Worm (Caenorhabditis elegans) whole organism, midembryonic: Measurements from ENCODE around the gene F35H10.6.

ENCODE experiments used
- T22C8.4 ChIP-seq: fragments of 200-800 bp; sonication (Bioruptor generic); IDR thresholded peaks from 2 replicates; pipeline ENCODE4 v1.3.6; 2022; ENCODE audit warnings: missing genetic modification characterization, missing compliant biosample characterization
- cog-1 ChIP-seq: sonication (generic microtip); optimal IDR thresholded peaks from 2 replicates; lab custom pipeline; 2016; ENCODE audit warnings: missing genetic modification characterization, missing compliant biosample characterization
- flt-1 ChIP-seq: fragments of 200-800 bp; sonication (Bioruptor generic); IDR thresholded peaks from 2 replicates; pipeline ENCODE4 v1.3.6; 2022; ENCODE audit warnings: missing genetic modification characterization, missing compliant biosample characterization
- klf-2 ChIP-seq: fragments of 200-800 bp; sonication (Bioruptor generic); conservative IDR thresholded peaks from 2 replicates; pipeline ENCODE4 v1.3.6; 2022; ENCODE audit warnings: missing genetic modification reagents, missing genetic modification characterization, missing compliant biosample characterization
- med-1 ChIP-seq: sonication (generic microtip); optimal IDR thresholded peaks from 2 replicates; lab custom pipeline; 2017; ENCODE audit warnings: missing genetic modification characterization, mild to moderate bottlenecking, missing compliant biosample characterization, antibody characterized with exemption, missing genetic modification reagents; ENCODE audit not compliant: insufficient read depth
- ref-1 ChIP-seq: fragments of 200-800 bp; sonication (Bioruptor generic); conservative IDR thresholded peaks from 2 replicates; pipeline ENCODE4 v1.3.6; 2022; ENCODE audit warnings: missing genetic modification reagents, missing genetic modification characterization, missing compliant biosample characterization
- tab-1 ChIP-seq: fragments of 200-800 bp; sonication (Bioruptor generic); IDR thresholded peaks from 2 replicates; pipeline ENCODE4 v1.3.6; 2022; ENCODE audit warnings: missing genetic modification characterization, missing compliant biosample characterization
- ztf-23 ChIP-seq: fragments of 200-800 bp; sonication (Bioruptor generic); IDR thresholded peaks from 2 replicates; pipeline ENCODE4 v1.3.6; 2022; ENCODE audit warnings: missing genetic modification reagents, missing genetic modification characterization, missing compliant biosample characterization
- ztf-29 ChIP-seq: fragments of 200-800 bp; sonication (Bioruptor generic); IDR thresholded peaks from 2 replicates; pipeline ENCODE4 v1.3.6; 2022; ENCODE audit warnings: missing genetic modification reagents, missing genetic modification characterization, missing compliant biosample characterization

DNA sequence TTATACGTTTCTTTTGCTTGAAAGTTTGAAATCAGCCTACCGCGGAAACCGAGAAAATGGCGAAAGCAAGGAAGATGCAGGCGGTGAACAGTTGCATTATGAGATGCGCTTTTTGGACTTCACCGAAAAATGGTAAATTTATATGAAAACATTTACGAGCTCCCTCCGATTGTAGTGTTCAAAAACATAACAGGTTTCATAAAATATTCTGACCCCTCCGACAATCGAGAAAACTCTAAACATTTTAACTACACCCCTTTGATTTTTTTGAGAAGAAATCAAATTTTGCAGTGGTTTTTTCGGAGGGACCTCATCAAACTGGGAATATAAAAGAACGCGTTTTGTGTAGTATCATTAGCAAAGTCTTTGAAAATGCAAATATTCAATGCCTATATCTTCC lies 47.3 kb downstream of the F35H10.6 start, which contains the start of the genes F17E9.18 and F17E9.15:
- TF ChIP-seq cog-1 (tag; lab: Kevin White, UChicago) (no peak), T22C8.4 (no peak), flt-1 (GFP tag; lab: Robert Waterston, UW) (no peak), ztf-29 (GFP tag; lab: Robert Waterston, UW) (no peak), ref-1 (GFP tag; lab: Robert Waterston, UW) (no peak), ztf-23 (no peak), klf-2 (GFP tag; lab: Robert Waterston, UW) (no peak), med-1 (no peak), tab-1 (GFP tag; lab: Robert Waterston, UW) (no peak)
